Worm (Caenorhabditis elegans): Measurements from ENCODE around the gene ain-1.

Gene ain-1

DNA sequence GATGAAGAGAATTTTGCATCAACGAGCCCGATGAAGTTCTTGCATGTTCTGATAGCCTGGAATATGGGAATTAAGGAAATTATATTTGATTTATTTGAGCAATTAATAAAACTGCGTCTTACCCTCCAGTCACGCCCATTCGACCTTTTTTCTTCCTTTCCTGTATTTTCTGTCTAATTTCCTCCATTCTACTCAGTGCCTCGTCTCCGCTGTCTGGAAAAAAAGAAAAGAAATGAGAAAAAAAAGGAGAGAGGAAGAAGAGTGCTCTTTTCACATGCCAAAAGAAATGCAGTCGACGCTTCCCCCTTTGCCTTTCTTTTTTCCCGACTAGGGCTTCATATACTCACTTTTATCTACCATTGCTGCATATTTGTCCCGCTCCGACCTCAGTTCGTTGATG, 9.2 kb upstream of the ain-1 start:
- TF ChIP-seq nhr-28 (tag; optimal IDR thresholded peaks at IDR 0.05) (no peak), fkh-10 (GFP tag; optimal IDR thresholded peaks at IDR 0.05) (peak; percentile 1), nhr-77 (tag; optimal IDR thresholded peaks at IDR 0.05) (no peak)

- TF ChIP-seq nhr-90 (tag; optimal IDR thresholded peaks at IDR 0.05; ENCODE audit: poor library complexity) = peak; percentile 56
- peak in 1 of 2 experiments; percentile 63 for TF ChIP-seq mdl-1 (tag; optimal IDR thresholded peaks at IDR 0.05)
- no peak for TF ChIP-seq mef-2 (tag; optimal IDR thresholded peaks at IDR 0.05)
- TF ChIP-seq hpl-2 (GFP tag; optimal IDR thresholded peaks at IDR 0.05) = no peak
- no peak for TF ChIP-seq efl-1 (optimal IDR thresholded peaks at IDR 0.05)
- TF ChIP-seq efl-1 (GFP tag; optimal IDR thresholded peaks at IDR 0.05 in 1 of 2) = peak in 1 of 2 experiments; percentile 43
- TF ChIP-seq aly-2 (tag; optimal IDR thresholded peaks at IDR 0.05) = no peak
- no peak for TF ChIP-seq fkh-8 (tag; optimal IDR thresholded peaks at IDR 0.05)
- TF ChIP-seq sptf-1 (tag; optimal IDR thresholded peaks at IDR 0.05) = no peak
- no peak for TF ChIP-seq sox-4 (tag; optimal IDR thresholded peaks at IDR 0.05)
- no peak for TF ChIP-seq nhr-84 (tag; optimal IDR thresholded peaks at IDR 0.05)
- peak; percentile 27 for TF ChIP-seq elt-2 (tag; optimal IDR thresholded peaks at IDR 0.05)
- TF ChIP-seq nhr-237 (tag; optimal IDR thresholded peaks at IDR 0.05) = no peak
- no peak for TF ChIP-seq ets-5 (GFP tag; IDR thresholded peaks at IDR 0.05)
- peak in 1 of 2 experiments; percentile 52 for TF ChIP-seq lin-35 (GFP tag; optimal IDR thresholded peaks at IDR 0.05)
- TF ChIP-seq pag-3 (tag; optimal IDR thresholded peaks at IDR 0.05; ENCODE audit: borderline replicate concordance, insufficient read depth) = no peak
- peak; percentile 14 for TF ChIP-seq lin-13 (GFP tag; optimal IDR thresholded peaks at IDR 0.05)
- no peak for TF ChIP-seq elt-3 (tag; optimal IDR thresholded peaks at IDR 0.05)
- TF ChIP-seq fkh-4 (tag; optimal IDR thresholded peaks at IDR 0.05; ENCODE audit: borderline replicate concordance) = no peak
- TF ChIP-seq efl-3 (GFP tag; optimal IDR thresholded peaks at IDR 0.05) = no peak
- no peak for TF ChIP-seq unc-62 (GFP tag; optimal IDR thresholded peaks at IDR 0.05)
- TF ChIP-seq ceh-82 (tag; optimal IDR thresholded peaks at IDR 0.05) = peak; percentile 20 to 51 (median 49)
- TF ChIP-seq ceh-88 (GFP tag; IDR thresholded peaks at IDR 0.05) = no peak; the same call in 1 of the 2 replicates
- TF ChIP-seq dsc-1 (tag; optimal IDR thresholded peaks at IDR 0.05) = peak; percentile 43
- TF ChIP-seq ceh-90 (tag; optimal IDR thresholded peaks at IDR 0.05) = no peak
- no peak for TF ChIP-seq C34B4.2 (tag; optimal IDR thresholded peaks at IDR 0.05)
- peak; percentile 60 for TF ChIP-seq nhr-19 (GFP tag; conservative IDR thresholded peaks at IDR 0.05)
- no peak for TF ChIP-seq F16B12.6 (tag; optimal IDR thresholded peaks at IDR 0.05)
- no peak for TF ChIP-seq nhr-12 (tag; optimal IDR thresholded peaks at IDR 0.05)
- no peak for TF ChIP-seq pqm-1 (tag; optimal IDR thresholded peaks at IDR 0.05)
- no peak for TF ChIP-seq sup-37 (GFP tag; optimal IDR thresholded peaks at IDR 0.05)
- TF ChIP-seq unc-86 (tag; optimal IDR thresholded peaks at IDR 0.05) = no peak
- TF ChIP-seq nhr-71 (tag; optimal IDR thresholded peaks at IDR 0.05) = peak; percentile 74
- peak; percentile 68 for TF ChIP-seq nhr-47 (tag; optimal IDR thresholded peaks at IDR 0.05)
- TF ChIP-seq vab-15 (tag; optimal IDR thresholded peaks at IDR 0.05) = no peak
- no peak for TF ChIP-seq lin-39 (tag; optimal IDR thresholded peaks at IDR 0.05)
- no peak for TF ChIP-seq hlh-4 (tag; optimal IDR thresholded peaks at IDR 0.05)
- no peak for TF ChIP-seq alr-1 (tag; optimal IDR thresholded peaks at IDR 0.05; ENCODE audit: borderline replicate concordance)
- TF ChIP-seq grh-1 (GFP tag; IDR thresholded peaks at IDR 0.05) = peak; percentile 33; the same call in 1 of the 2 replicates
- TF ChIP-seq lsy-2 (tag; optimal IDR thresholded peaks at IDR 0.05) = peak; percentile 14 to 16
- TF ChIP-seq rnt-1 (tag; optimal IDR thresholded peaks at IDR 0.05) = peak; percentile 55
- TF ChIP-seq pax-3 (tag; optimal IDR thresholded peaks at IDR 0.05) = no peak
- peak; percentile 22 for TF ChIP-seq tbx-2 (tag; optimal IDR thresholded peaks at IDR 0.05)
- peak; percentile 43 for TF ChIP-seq egl-13 (tag; optimal IDR thresholded peaks at IDR 0.05)
- no peak for TF ChIP-seq hlh-17 (GFP tag; optimal IDR thresholded peaks at IDR 0.05; ENCODE audit: borderline replicate concordance)
- no peak for TF ChIP-seq fos-1 (tag; optimal IDR thresholded peaks at IDR 0.05)
- TF ChIP-seq xbp-1 (tag; optimal IDR thresholded peaks at IDR 0.05) = peak; percentile 26
- TF ChIP-seq zag-1 (tag; optimal IDR thresholded peaks at IDR 0.05) = no peak
These were observed 8.7 kb upstream of the ain-1 start for ce11 chrX:16604566-16604965.

Data from whole organism, L1 larva.